Fruit fly (Drosophila melanogaster): ENCODE data around the gene Neos.

Neos gene

DNA sequence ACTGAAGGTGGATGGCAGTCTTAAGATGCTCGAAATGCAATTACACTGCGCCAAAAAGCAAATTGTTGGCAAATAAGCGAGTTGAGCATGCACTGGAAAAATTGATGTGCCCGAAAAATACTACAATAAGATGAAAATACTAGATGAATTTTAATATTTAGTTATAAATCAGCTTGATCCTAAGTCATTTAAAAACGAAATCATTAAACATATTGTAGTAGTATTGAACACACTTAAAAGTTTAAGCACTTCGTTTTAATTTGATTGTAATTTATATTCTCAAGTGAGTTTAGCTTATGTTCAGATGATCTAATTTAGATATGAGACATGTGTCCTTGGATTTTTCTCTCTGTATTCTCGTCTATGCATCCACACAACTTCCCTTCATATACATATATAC lies 21.0 kb downstream of the Neos start (continued):
- TF ChIP-seq trem (tag; optimal IDR thresholded peaks at IDR 0.05), result no peak
- peak in 1 of 2 experiments; percentile 33 for TF ChIP-seq Eip74EF (GFP tag; optimal IDR thresholded peaks at IDR 0.05)
- TF ChIP-seq lab (GFP tag; optimal IDR thresholded peaks at IDR 0.05), result peak; percentile 25
- no peak for TF ChIP-seq bcd (GFP tag; optimal IDR thresholded peaks at IDR 0.05)
- 0 out of 2 replicates have a peak, but pooled peaks have one; percentile 7 for TF ChIP-seq HLH3B (GFP tag; IDR thresholded peaks at IDR 0.05)
- TF ChIP-seq ind (GFP tag; optimal IDR thresholded peaks at IDR 0.05), result peak; percentile 17
- no peak for TF ChIP-seq CG14710 (tag; optimal IDR thresholded peaks at IDR 0.05)
- TF ChIP-seq CG11093 (GFP tag; IDR thresholded peaks at IDR 0.05), result no peak
- TF ChIP-seq lbe (GFP tag; optimal IDR thresholded peaks at IDR 0.05), result no peak
- no peak for TF ChIP-seq CG1603 (tag; optimal IDR thresholded peaks at IDR 0.05)
- no peak for TF ChIP-seq Dip3 (GFP tag; optimal IDR thresholded peaks at IDR 0.05)
- no peak for TF ChIP-seq Taf1 (GFP tag; IDR thresholded peaks at IDR 0.05)
- no peak for TF ChIP-seq CG14667 (GFP tag; IDR thresholded peaks at IDR 0.05)
- no peak for TF ChIP-seq sc (optimal IDR thresholded peaks at IDR 0.05)
- no peak for TF ChIP-seq sc (GFP tag; optimal IDR thresholded peaks at IDR 0.05)
- TF ChIP-seq sug (tag; optimal IDR thresholded peaks at IDR 0.05), result no peak
- no peak for TF ChIP-seq CG8388 (GFP tag; optimal IDR thresholded peaks at IDR 0.05)
- TF ChIP-seq mirr (GFP tag; optimal IDR thresholded peaks at IDR 0.05), result no peak
- TF ChIP-seq stc (GFP tag; IDR thresholded peaks at IDR 0.05), result peak; percentile 40; the same call in 1 of the 2 replicates
- TF ChIP-seq ara (GFP tag; IDR thresholded peaks at IDR 0.05), result no peak
- TF ChIP-seq CG17359 (tag; optimal IDR thresholded peaks at IDR 0.05), result peak; percentile 56
- TF ChIP-seq hth (optimal IDR thresholded peaks at IDR 0.05), result no peak
- TF ChIP-seq CG4424 (GFP tag; optimal IDR thresholded peaks at IDR 0.05), result peak; percentile 12
- TF ChIP-seq bab2 (GFP tag; optimal IDR thresholded peaks at IDR 0.05), result no peak

dm6 chr3L:7263757-7264516 lies 22.5 kb downstream of the Neos start, which contains the start of gene CG14830:
TSS of gene CG14830 (minus strand) at chr3L:7263920.
- no peak; the same call in 1 of the 2 replicates for TF ChIP-seq CG31441 (GFP tag; IDR thresholded peaks at IDR 0.05)
- TF ChIP-seq CG5180 (GFP tag; optimal IDR thresholded peaks at IDR 0.05), result peak; percentile 94
- TF ChIP-seq oc (tag; optimal IDR thresholded peaks at IDR 0.05), result no peak
- no peak for TF ChIP-seq tll (GFP tag; optimal IDR thresholded peaks at IDR 0.05)
- TF ChIP-seq CG8924 (tag; optimal IDR thresholded peaks at IDR 0.05), result no peak
- TF ChIP-seq yki (optimal IDR thresholded peaks at IDR 0.05), result peak; percentile 13
- TF ChIP-seq nom (GFP tag; optimal IDR thresholded peaks at IDR 0.05), result peak; percentile 83
- TF ChIP-seq p53 (GFP tag; optimal IDR thresholded peaks at IDR 0.05), result no peak
- TF ChIP-seq usp (GFP tag; optimal IDR thresholded peaks at IDR 0.05), result no peak
- no peak for TF ChIP-seq gro (GFP tag; optimal IDR thresholded peaks at IDR 0.05)
- TF ChIP-seq chm (GFP tag; IDR thresholded peaks at IDR 0.05), result 0 out of 2 replicates have a peak, but pooled peaks have one; percentile 33
- peak; percentile 40; the same call in 1 of the 3 replicates for TF ChIP-seq zen2 (GFP tag; IDR thresholded peaks at IDR 0.05; ENCODE audit: partially characterized antibody)
- no peak for TF ChIP-seq slp2 (GFP tag; optimal IDR thresholded peaks at IDR 0.05)
- TF ChIP-seq ara (GFP tag; IDR thresholded peaks at IDR 0.05), result no peak
- TF ChIP-seq CG4854 (GFP tag; optimal IDR thresholded peaks at IDR 0.05), result no peak
- TF ChIP-seq Hr78 (GFP tag; optimal IDR thresholded peaks at IDR 0.05), result no peak
- TF ChIP-seq dmrt99B (tag; optimal IDR thresholded peaks at IDR 0.05), result peak; percentile 46
- TF ChIP-seq CG6175 (GFP tag; IDR thresholded peaks at IDR 0.05), result no peak
- TF ChIP-seq Jarid2 (GFP tag; optimal IDR thresholded peaks at IDR 0.05), result peak; percentile 73
- no peak for TF ChIP-seq schlank (tag; optimal IDR thresholded peaks at IDR 0.05)
- peak; percentile 54; the same call in 1 of the 4 replicates for TF ChIP-seq chinmo (GFP tag; IDR thresholded peaks at IDR 0.05; ENCODE audit: partially characterized antibody)
- TF ChIP-seq otp (GFP tag; IDR thresholded peaks at IDR 0.05), result no peak
- TF ChIP-seq ewg (GFP tag; optimal IDR thresholded peaks at IDR 0.05), result no peak
- TF ChIP-seq CG8388 (GFP tag; optimal IDR thresholded peaks at IDR 0.05), result no peak
- no peak for TF ChIP-seq CG6254 (GFP tag; optimal IDR thresholded peaks at IDR 0.05)
- TF ChIP-seq sisA (GFP tag; IDR thresholded peaks at IDR 0.05), result no peak
- no peak for TF ChIP-seq CG34224 (GFP tag; IDR thresholded peaks at IDR 0.05; ENCODE audit: partially characterized antibody)

Data from whole organism, embryonic.